Worm (Caenorhabditis elegans) whole organism, L1 larva: ENCODE data around the gene T05C12.15.

Experiments
- C04F5.9 ChIP-seq: sonication (generic microtip); optimal IDR thresholded peaks from 2 replicates; lab custom pipeline; 2016; ENCODE audit warnings: missing genetic modification characterization, missing compliant biosample characterization
- C34B4.2 ChIP-seq: sonication (generic microtip); optimal IDR thresholded peaks from 2 replicates; lab custom pipeline; 2017; ENCODE audit warnings: mild to moderate bottlenecking, missing genetic modification characterization, missing compliant biosample characterization
- F16B12.6 ChIP-seq: fragments of 150-350 bp; optimal IDR thresholded peaks from 2 replicates; lab custom pipeline; 2014; ENCODE audit warnings: missing biosample characterization, missing genetic modification characterization
- Y116A8C.19 ChIP-seq: sonication (generic microtip); optimal IDR thresholded peaks from 2 replicates; lab custom pipeline; 2016; ENCODE audit warnings: missing compliant biosample characterization, missing genetic modification characterization, borderline replicate concordance
- aha-1 ChIP-seq: fragments of 150-350 bp; optimal IDR thresholded peaks from 2 replicates; lab custom pipeline; 2014; ENCODE audit warnings: missing biosample characterization, missing genetic modification characterization
- alr-1 ChIP-seq: fragments of 200-800 bp; sonication (Bioruptor generic); optimal IDR thresholded peaks from 2 replicates; lab custom pipeline; 2018; ENCODE audit warnings: borderline replicate concordance, mild to moderate bottlenecking, missing genetic modification characterization, missing compliant biosample characterization
- blmp-1 ChIP-seq: fragments of 150-350 bp; optimal IDR thresholded peaks from 2 replicates; lab custom pipeline; 2014; ENCODE audit warnings: missing biosample characterization, missing genetic modification characterization
- ceh-8 ChIP-seq: fragments of 200-800 bp; sonication (Bioruptor generic); optimal IDR thresholded peaks from 2 replicates; lab custom pipeline; 2018; ENCODE audit warnings: mild to moderate bottlenecking, missing genetic modification characterization, moderate library complexity, missing compliant biosample characterization
- ceh-88 ChIP-seq: fragments of 200-800 bp; sonication (Bioruptor generic); IDR thresholded peaks from 2 replicates; pipeline ENCODE4 v1.3.6; 2022; ENCODE audit warnings: missing genetic modification characterization, missing compliant biosample characterization
- ceh-90 ChIP-seq: sonication (generic microtip); optimal IDR thresholded peaks from 2 replicates; lab custom pipeline; 2016; ENCODE audit warnings: missing genetic modification characterization, missing compliant biosample characterization
- ces-1 ChIP-seq: fragments of 150-350 bp; optimal IDR thresholded peaks from 2 replicates; lab custom pipeline; 2014; ENCODE audit warnings: missing biosample characterization, missing genetic modification reagents, missing genetic modification characterization
- dpl-1 ChIP-seq, 3 experiments: fragments of 150-350 bp in 2 of 3; sonication (generic microtip) in 1 of 3; optimal IDR thresholded peaks; 2 replicates each; lab custom pipeline; 2014 to 2017; ENCODE audit warnings: missing biosample characterization in 3 of 3, missing genetic modification characterization in 3 of 3, missing genetic modification reagents in 3 of 3
- dsc-1 ChIP-seq: sonication (generic microtip); optimal IDR thresholded peaks from 2 replicates; lab custom pipeline; 2016; ENCODE audit warnings: mild to moderate bottlenecking, missing genetic modification characterization, missing compliant biosample characterization
- efl-3 ChIP-seq: fragments of 200-800 bp; sonication (Bioruptor generic); optimal IDR thresholded peaks from 2 replicates; lab custom pipeline; 2018; ENCODE audit warnings: mild to moderate bottlenecking, missing genetic modification characterization, missing compliant biosample characterization
- egl-27 ChIP-seq, 2 experiments: fragments of 150-350 bp in 1 of 2; sonication (generic microtip); optimal IDR thresholded peaks; 3 replicates each; lab custom pipeline; 2017 to 2018; ENCODE audit warnings: missing biosample characterization in 2 of 2, missing genetic modification characterization in 2 of 2, missing genetic modification reagents in 2 of 2
- ets-5 ChIP-seq: fragments of 200-800 bp; sonication (Bioruptor generic); IDR thresholded peaks from 2 replicates; pipeline ENCODE4 v1.3.6; 2022; ENCODE audit warnings: missing genetic modification characterization, missing compliant biosample characterization
- fkh-4 ChIP-seq: sonication (generic microtip); optimal IDR thresholded peaks from 2 replicates; lab custom pipeline; 2016; ENCODE audit warnings: missing compliant biosample characterization, missing genetic modification characterization, borderline replicate concordance
- grh-1 ChIP-seq: fragments of 200-800 bp; sonication (Bioruptor generic); IDR thresholded peaks from 2 replicates; pipeline ENCODE4 v1.3.6; 2022; ENCODE audit warnings: missing genetic modification reagents, missing genetic modification characterization, missing compliant biosample characterization
- hlh-17 ChIP-seq: fragments of 200-800 bp; sonication (Bioruptor generic); optimal IDR thresholded peaks from 2 replicates; lab custom pipeline; 2018; ENCODE audit warnings: missing genetic modification characterization, mild to moderate bottlenecking, missing compliant biosample characterization, moderate library complexity, borderline replicate concordance
- hlh-4 ChIP-seq: sonication (generic microtip); optimal IDR thresholded peaks from 2 replicates; lab custom pipeline; 2016; ENCODE audit warnings: mild to moderate bottlenecking, missing genetic modification characterization, missing compliant biosample characterization
- hpl-2 ChIP-seq: fragments of 150-350 bp; optimal IDR thresholded peaks from 2 replicates; lab custom pipeline; 2014; ENCODE audit warnings: missing biosample characterization, missing genetic modification reagents, missing genetic modification characterization
- irx-1 ChIP-seq: sonication (generic microtip); optimal IDR thresholded peaks from 2 replicates; lab custom pipeline; 2016; ENCODE audit warnings: missing genetic modification characterization, missing compliant biosample characterization
- isw-1 ChIP-seq: fragments of 200-800 bp; sonication (Bioruptor generic); IDR thresholded peaks from 2 replicates; pipeline ENCODE4 v1.3.6; 2022; ENCODE audit warnings: missing genetic modification characterization, missing compliant biosample characterization
- lin-13 ChIP-seq: fragments of 150-350 bp; optimal IDR thresholded peaks from 2 replicates; lab custom pipeline; 2014; ENCODE audit warnings: missing biosample characterization, missing genetic modification reagents, missing genetic modification characterization
- lin-14 ChIP-seq: fragments of 200-800 bp; sonication (Bioruptor generic); optimal IDR thresholded peaks from 2 replicates; lab custom pipeline; 2018; ENCODE audit warnings: mild to moderate bottlenecking, missing genetic modification characterization, moderate library complexity, missing compliant biosample characterization
- lin-15B ChIP-seq: fragments of 150-350 bp; sonication (generic microtip); optimal IDR thresholded peaks from 3 replicates; lab custom pipeline; 2014; ENCODE audit warnings: missing biosample characterization, missing genetic modification characterization
- lin-39 ChIP-seq: fragments of 150-350 bp; optimal IDR thresholded peaks from 2 replicates; lab custom pipeline; 2014; ENCODE audit warnings: missing biosample characterization, missing genetic modification reagents, missing genetic modification characterization
- lir-3 ChIP-seq: sonication (generic microtip); optimal IDR thresholded peaks from 2 replicates; lab custom pipeline; 2016; ENCODE audit warnings: mild to moderate bottlenecking, missing genetic modification characterization, moderate library complexity, missing compliant biosample characterization; ENCODE audit not compliant: poor library complexity
- lsy-2 ChIP-seq, 2 experiments: fragments of 150-350 bp; optimal IDR thresholded peaks; 2 replicates each; lab custom pipeline; 2014; ENCODE audit warnings: missing biosample characterization in 2 of 2, missing genetic modification characterization in 2 of 2
- mef-2 ChIP-seq: fragments of 150-350 bp; optimal IDR thresholded peaks from 2 replicates; lab custom pipeline; 2014; ENCODE audit warnings: missing biosample characterization, missing genetic modification characterization
- nhr-11 ChIP-seq: fragments of 150-350 bp; optimal IDR thresholded peaks from 2 replicates; lab custom pipeline; 2014; ENCODE audit warnings: missing biosample characterization, missing genetic modification characterization
- nhr-12 ChIP-seq: sonication (generic microtip); optimal IDR thresholded peaks from 2 replicates; lab custom pipeline; 2017; ENCODE audit warnings: missing biosample characterization, missing genetic modification characterization
- nhr-76 ChIP-seq: sonication (generic microtip); optimal IDR thresholded peaks from 2 replicates; lab custom pipeline; 2017; ENCODE audit warnings: missing biosample characterization, missing genetic modification characterization
- nhr-77 ChIP-seq: fragments of 150-350 bp; optimal IDR thresholded peaks from 2 replicates; lab custom pipeline; 2014; ENCODE audit warnings: missing biosample characterization, missing genetic modification characterization
- nhr-85 ChIP-seq: sonication (generic microtip); peaks from one replicate; lab custom pipeline; 2016; ENCODE audit warnings: missing genetic modification characterization, inconsistent platforms, missing compliant biosample characterization
- pag-3 ChIP-seq: sonication (generic microtip); optimal IDR thresholded peaks from 2 replicates; lab custom pipeline; 2017; ENCODE audit warnings: missing genetic modification characterization, mild to moderate bottlenecking, missing compliant biosample characterization, antibody characterized with exemption, borderline replicate concordance; ENCODE audit not compliant: insufficient read depth
- pax-3 ChIP-seq: fragments of 200-800 bp; sonication (Bioruptor generic); optimal IDR thresholded peaks from 2 replicates; lab custom pipeline; 2018; ENCODE audit warnings: mild to moderate bottlenecking, missing genetic modification characterization, moderate library complexity, missing compliant biosample characterization
- pqm-1 ChIP-seq: sonication (generic microtip); optimal IDR thresholded peaks from 3 replicates; lab custom pipeline; 2017; ENCODE audit warnings: missing biosample characterization, missing genetic modification characterization
- skn-1 ChIP-seq: fragments of 150-350 bp; optimal IDR thresholded peaks from 2 replicates; lab custom pipeline; 2014; ENCODE audit warnings: missing biosample characterization, missing genetic modification characterization
- snpc-4 ChIP-seq: fragments of 150-350 bp; optimal IDR thresholded peaks from 2 replicates; lab custom pipeline; 2014; ENCODE audit warnings: missing biosample characterization, missing genetic modification characterization
- snu-23 ChIP-seq: sonication (generic microtip); optimal IDR thresholded peaks from 2 replicates; lab custom pipeline; 2016; ENCODE audit warnings: missing genetic modification characterization, missing compliant biosample characterization
- sox-4 ChIP-seq: sonication (generic microtip); optimal IDR thresholded peaks from 2 replicates; lab custom pipeline; 2016; ENCODE audit warnings: missing genetic modification characterization, missing compliant biosample characterization
- sup-37 ChIP-seq: fragments of 200-800 bp; sonication (Bioruptor generic); optimal IDR thresholded peaks from 2 replicates; lab custom pipeline; 2018; ENCODE audit warnings: mild to moderate bottlenecking, missing genetic modification characterization, missing compliant biosample characterization
- swsn-7 ChIP-seq: sonication (generic microtip); optimal IDR thresholded peaks from 2 replicates; lab custom pipeline; 2016; ENCODE audit warnings: missing genetic modification characterization, missing compliant biosample characterization
- unc-30 ChIP-seq: sonication (generic microtip); optimal IDR thresholded peaks from 2 replicates; lab custom pipeline; 2017; ENCODE audit warnings: missing biosample characterization, missing genetic modification characterization
- unc-62 ChIP-seq: fragments of 150-350 bp; optimal IDR thresholded peaks from 2 replicates; lab custom pipeline; 2014; ENCODE audit warnings: missing biosample characterization, missing genetic modification reagents, missing genetic modification characterization
- unc-86 ChIP-seq: sonication (generic microtip); optimal IDR thresholded peaks from 2 replicates; lab custom pipeline; 2016; ENCODE audit warnings: missing genetic modification characterization, missing compliant biosample characterization
- unc-98 ChIP-seq: fragments of 200-800 bp; sonication (Bioruptor generic); IDR thresholded peaks from 2 replicates; pipeline ENCODE4 v1.3.6; 2022; ENCODE audit warnings: missing genetic modification characterization, missing compliant biosample characterization
- vab-15 ChIP-seq: sonication (generic microtip); optimal IDR thresholded peaks from 2 replicates; lab custom pipeline; 2017; ENCODE audit warnings: missing genotype, mild to moderate bottlenecking, missing genetic modification characterization, missing compliant biosample characterization
- xbp-1 ChIP-seq: sonication (generic microtip); optimal IDR thresholded peaks from 2 replicates; lab custom pipeline; 2016; ENCODE audit warnings: missing genetic modification characterization, missing compliant biosample characterization
- zip-4 ChIP-seq: fragments of 200-800 bp; sonication (Bioruptor generic); optimal IDR thresholded peaks from 2 replicates; lab custom pipeline; 2018; ENCODE audit warnings: mild to moderate bottlenecking, missing genetic modification characterization, moderate library complexity, missing compliant biosample characterization
- ztf-11 ChIP-seq, 2 experiments: sonication (generic microtip); optimal IDR thresholded peaks; 2 replicates each; lab custom pipeline; 2016 to 2017; ENCODE audit warnings: missing genetic modification characterization in 2 of 2, missing biosample characterization in 1 of 2, missing compliant biosample characterization in 1 of 2
- ztf-4 ChIP-seq: fragments of 150-350 bp; optimal IDR thresholded peaks from 2 replicates; lab custom pipeline; 2014; ENCODE audit warnings: missing biosample characterization, missing genetic modification characterization

T05C12.15 gene

ce11 chrII:8129495-8130010 is 39.8 kb upstream of the T05C12.15 start, which contains the start of gene ulp-4:
ulp-4 (plus strand) TSS chrII:8129960.
- no peak for TF ChIP-seq ztf-11 (tag; optimal IDR thresholded peaks at IDR 0.05; lab: Kevin White, UChicago)
- no peak for TF ChIP-seq ets-5 (GFP tag; lab: Robert Waterston, UW)
- no peak for TF ChIP-seq unc-62
- no peak for TF ChIP-seq unc-98
- TF ChIP-seq swsn-7 (tag; lab: Kevin White, UChicago): no peak
- peak; percentile 63 for TF ChIP-seq lin-14
- TF ChIP-seq dpl-1 (GFP tag; optimal IDR thresholded peaks at IDR 0.05; lab: Kevin White, UChicago): no peak
- TF ChIP-seq C34B4.2 (tag; lab: Kevin White, UChicago): no peak
- TF ChIP-seq unc-30 (tag; lab: Kevin White, UChicago): no peak
- TF ChIP-seq fkh-4 (tag; lab: Kevin White, UChicago): no peak
- TF ChIP-seq F16B12.6 (tag; lab: Kevin White, UChicago): no peak
- no peak for TF ChIP-seq ces-1 (GFP tag; lab: Kevin White, UChicago)
- TF ChIP-seq skn-1: no peak
- no peak for TF ChIP-seq pag-3 (tag; lab: Kevin White, UChicago)
- TF ChIP-seq alr-1 (tag; lab: Kevin White, UChicago): no peak
- TF ChIP-seq hpl-2 (GFP tag; lab: Kevin White, UChicago): no peak
- TF ChIP-seq isw-1: no peak
- TF ChIP-seq lin-15B: no peak
- no peak for TF ChIP-seq vab-15 (tag; lab: Kevin White, UChicago)
- TF ChIP-seq Y116A8C.19: no peak
- no peak for TF ChIP-seq egl-27 (tag; optimal IDR thresholded peaks at IDR 0.05; lab: Kevin White, UChicago)
- no peak for TF ChIP-seq sox-4
- peak; percentile 26 for TF ChIP-seq blmp-1
- no peak for TF ChIP-seq lin-13 (GFP tag; lab: Kevin White, UChicago)
- TF ChIP-seq mef-2 (tag; lab: Kevin White, UChicago): no peak
- TF ChIP-seq ceh-8: no peak
- peak; percentile 3 for TF ChIP-seq xbp-1 (tag; lab: Kevin White, UChicago)
- no peak for TF ChIP-seq ztf-4 (tag; lab: Kevin White, UChicago)
- no peak for TF ChIP-seq ceh-90 (tag; lab: Kevin White, UChicago)
- no peak for TF ChIP-seq snpc-4 (tag; lab: Kevin White, UChicago)
- TF ChIP-seq unc-86 (tag; lab: Kevin White, UChicago): no peak
- no peak for TF ChIP-seq pax-3 (tag; lab: Kevin White, UChicago)
- peak; percentile 3 for TF ChIP-seq snu-23
- peak; percentile 49 to 52 for TF ChIP-seq lsy-2 (tag; optimal IDR thresholded peaks at IDR 0.05; lab: Kevin White, UChicago)
- TF ChIP-seq efl-3: no peak
- peak; percentile 82 for TF ChIP-seq nhr-85
- no peak for TF ChIP-seq nhr-76 (tag; lab: Kevin White, UChicago)
- no peak for TF ChIP-seq dsc-1
- TF ChIP-seq ceh-88: no peak
- peak; percentile 57 for TF ChIP-seq lin-39 (tag; lab: Kevin White, UChicago)
- TF ChIP-seq irx-1 (tag; lab: Kevin White, UChicago): no peak
- TF ChIP-seq lir-3 (tag; lab: Kevin White, UChicago): peak; percentile 3
- no peak for TF ChIP-seq hlh-17 (GFP tag; lab: Kevin White, UChicago)
- no peak for TF ChIP-seq aha-1 (tag; lab: Kevin White, UChicago)
- no peak for TF ChIP-seq pqm-1
- TF ChIP-seq hlh-4 (tag; lab: Kevin White, UChicago): no peak
- TF ChIP-seq C04F5.9 (tag; lab: Kevin White, UChicago): no peak
- TF ChIP-seq nhr-12: no peak
- no peak for TF ChIP-seq nhr-77 (tag; lab: Kevin White, UChicago)
- TF ChIP-seq grh-1 (GFP tag; lab: Robert Waterston, UW): no peak
- TF ChIP-seq nhr-11 (tag; lab: Kevin White, UChicago): no peak
- TF ChIP-seq zip-4 (GFP tag; lab: Kevin White, UChicago): no peak
- TF ChIP-seq sup-37 (GFP tag; lab: Kevin White, UChicago): no peak
